Fruit fly (Drosophila melanogaster): ENCODE measurements around the gene CG13310.

The CG13310 gene

DNA sequence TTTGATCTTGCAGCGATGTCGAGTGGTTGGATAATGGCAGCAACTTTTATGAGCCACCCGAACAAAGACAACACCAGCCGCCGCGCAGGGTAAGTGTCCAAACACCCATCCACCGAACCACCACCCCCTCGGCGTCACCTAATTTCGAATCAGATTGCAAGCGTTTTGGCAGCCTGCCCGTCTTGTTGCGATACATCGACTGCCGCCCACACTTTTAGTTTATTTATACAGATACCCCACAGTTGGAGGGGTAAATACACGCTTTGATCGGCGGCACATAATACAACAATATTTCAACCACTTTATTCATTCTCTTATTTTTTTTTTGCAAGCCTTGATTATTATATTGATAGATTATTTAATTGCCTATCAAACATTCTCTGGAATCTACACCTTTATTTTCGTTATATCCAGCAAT, 37.3 kb downstream of the CG13310 start (continued):
- 0 out of 4 replicates have a peak, but pooled peaks have one; percentile 46 for TF ChIP-seq Dll (GFP tag; IDR thresholded peaks at IDR 0.05; ENCODE audit: partially characterized antibody)
- TF ChIP-seq exex (tag; optimal IDR thresholded peaks at IDR 0.05), result no peak
- TF ChIP-seq Pdp1 (GFP tag; optimal IDR thresholded peaks at IDR 0.05), result peak in 1 of 2 experiments; percentile 84
- peak; percentile 38; the same call in 1 of the 2 replicates for TF ChIP-seq ap (GFP tag; IDR thresholded peaks at IDR 0.05)
- TF ChIP-seq CG4617 (GFP tag; optimal IDR thresholded peaks at IDR 0.05; ENCODE audit: borderline replicate concordance), result no peak
- no peak for TF ChIP-seq crp (GFP tag; optimal IDR thresholded peaks at IDR 0.05)
- TF ChIP-seq ttk (GFP tag; IDR thresholded peaks at IDR 0.05), result peak; percentile 73
- TF ChIP-seq CG4820 (GFP tag; optimal IDR thresholded peaks at IDR 0.05), result no peak
- peak; percentile 33 for TF ChIP-seq ewg (GFP tag; optimal IDR thresholded peaks at IDR 0.05)
- peak; percentile 38; the same call in 1 of the 2 replicates for TF ChIP-seq E2f2 (GFP tag; IDR thresholded peaks at IDR 0.05)
- TF ChIP-seq CG30403 (GFP tag; optimal IDR thresholded peaks at IDR 0.05), result peak; percentile 45
- no peak for TF ChIP-seq Taf1 (GFP tag; IDR thresholded peaks at IDR 0.05)
- TF ChIP-seq dysf (GFP tag; IDR thresholded peaks at IDR 0.05), result peak; percentile 75
- TF ChIP-seq CG3847 (GFP tag; IDR thresholded peaks at IDR 0.05), result peak; percentile 51; the same call in 1 of the 2 replicates
- no peak for TF ChIP-seq CG12236 (GFP tag; optimal IDR thresholded peaks at IDR 0.05)
- TF ChIP-seq prd (optimal IDR thresholded peaks at IDR 0.05), result no peak
- TF ChIP-seq prd (GFP tag; IDR thresholded peaks at IDR 0.05), result peak; percentile 52; the same call in 1 of the 3 replicates
- peak; percentile 71 for TF ChIP-seq CG2120 (GFP tag; optimal IDR thresholded peaks at IDR 0.05)
- TF ChIP-seq Ada2b (GFP tag; IDR thresholded peaks at IDR 0.05), result no peak
- TF ChIP-seq Scr (GFP tag; IDR thresholded peaks at IDR 0.05; ENCODE audit: partially characterized antibody), result peak; percentile 59
- TF ChIP-seq CG11398 (GFP tag; optimal IDR thresholded peaks at IDR 0.05), result peak; percentile 17
- TF ChIP-seq CG12391 (tag; optimal IDR thresholded peaks at IDR 0.05), result peak; percentile 48
- TF ChIP-seq CG18619 (GFP tag; optimal IDR thresholded peaks at IDR 0.05), result peak; percentile 47
- no peak for TF ChIP-seq CG17359 (tag; optimal IDR thresholded peaks at IDR 0.05)
- TF ChIP-seq H2.0 (GFP tag; IDR thresholded peaks at IDR 0.05), result peak; percentile 62
- TF ChIP-seq ken (GFP tag; IDR thresholded peaks at IDR 0.05), result peak; percentile 73
- no peak for TF ChIP-seq CG8290 (GFP tag; optimal IDR thresholded peaks at IDR 0.05)
- peak in 1 of 2 experiments; percentile 31 for TF ChIP-seq CG8290 (tag; optimal IDR thresholded peaks at IDR 0.05)
- TF ChIP-seq da (GFP tag; optimal IDR thresholded peaks at IDR 0.05), result no peak
- TF ChIP-seq gem (tag; optimal IDR thresholded peaks at IDR 0.05), result peak; percentile 60
- peak; percentile 60 for TF ChIP-seq Sox102F (GFP tag; optimal IDR thresholded peaks at IDR 0.05)
- peak; percentile 32 for TF ChIP-seq pho (GFP tag; optimal IDR thresholded peaks at IDR 0.05)
- peak; percentile 43; the same call in 1 of the 2 replicates for TF ChIP-seq Xrp1 (GFP tag; IDR thresholded peaks at IDR 0.05)

dm6 chr3L:8755689-8756088, 44.6 kb downstream of the CG13310 start, which contains the start of gene CG6576:
CG6576 (plus strand) TSS chr3L:8755989.
- TF ChIP-seq CG6791 (GFP tag; IDR thresholded peaks at IDR 0.05; ENCODE audit: partially characterized antibody) (no peak), Xrp1 (GFP tag; IDR thresholded peaks at IDR 0.05) (no peak), trh (GFP tag; optimal IDR thresholded peaks at IDR 0.05) (no peak), Aef1 (GFP tag; IDR thresholded peaks at IDR 0.05) (no peak), gro (GFP tag; optimal IDR thresholded peaks at IDR 0.05) (no peak), cg (GFP tag; optimal IDR thresholded peaks at IDR 0.05) (no peak)

DNA sequence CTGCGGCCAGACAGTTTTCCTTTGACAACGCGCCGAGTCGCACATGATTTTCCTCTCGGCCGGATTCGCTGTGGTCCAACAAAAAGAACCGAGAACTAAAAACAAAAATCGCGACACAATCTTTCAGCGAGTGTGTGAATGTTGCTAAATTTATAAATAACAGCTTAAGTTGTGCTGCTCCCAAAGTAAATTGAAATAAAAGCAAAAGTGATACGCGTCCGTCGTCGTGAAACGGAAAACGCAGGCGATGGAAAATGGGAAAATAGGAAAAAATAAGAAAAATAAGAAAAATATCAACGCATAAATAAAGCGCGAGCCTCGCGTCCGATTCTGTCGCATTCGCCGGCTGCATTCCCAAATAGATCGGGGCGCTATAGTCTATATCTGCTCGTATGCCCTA, 46.7 kb downstream of the CG13310 start, which contains the start of gene Fhos:
Gene Fhos, plus strand, starts transcription at position 28 of the 400 bp plus-strand sequence.
- TF ChIP-seq chinmo (GFP tag; IDR thresholded peaks at IDR 0.05; ENCODE audit: partially characterized antibody) (0 out of 4 replicates have a peak, but pooled peaks have one; percentile 18), Adf1 (GFP tag; IDR thresholded peaks at IDR 0.05) (no peak), sd (tag; optimal IDR thresholded peaks at IDR 0.05) (peak; percentile 9)

Data from whole organism, embryonic.